Worm (Caenorhabditis elegans): ENCODE measurements around the gene cal-3.

- TF ChIP-seq pag-3 (tag; optimal IDR thresholded peaks at IDR 0.05; ENCODE audit: borderline replicate concordance, insufficient read depth): no peak
- no peak for TF ChIP-seq pqm-1 (tag; optimal IDR thresholded peaks at IDR 0.05)
- no peak for TF ChIP-seq unc-86 (tag; optimal IDR thresholded peaks at IDR 0.05)
- TF ChIP-seq tbx-2 (tag; optimal IDR thresholded peaks at IDR 0.05): no peak
- no peak for TF ChIP-seq elt-3 (tag; optimal IDR thresholded peaks at IDR 0.05)
- TF ChIP-seq blmp-1 (tag; optimal IDR thresholded peaks at IDR 0.05): no peak
- no peak for TF ChIP-seq aly-2 (tag; optimal IDR thresholded peaks at IDR 0.05)
- TF ChIP-seq lsy-2 (tag; optimal IDR thresholded peaks at IDR 0.05): no peak
- TF ChIP-seq snpc-4 (tag; optimal IDR thresholded peaks at IDR 0.05): no peak
These were observed 46.2 kb upstream of the cal-3 start, which contains the start of the genes F37C4.8 and oac-23 for ce11 chrIV:3881119-3881518.

All from whole organism, L1 larva.